Fruit fly (Drosophila melanogaster) S2 (cell line): ENCODE results near the gene Cpr76Bd.

Source experiments
- CG8478 ChIP-seq: fragments of >200 bp; optimal IDR thresholded peaks from 2 replicates; lab custom pipeline; 2018
- CTCF ChIP-seq, 2 experiments: fragments of >200 bp; optimal IDR thresholded peaks; 2 replicates each; lab custom pipeline; 2018

- TF ChIP-seq CTCF (optimal IDR thresholded peaks at IDR 0.05; lab: Kevin White, UChicago) = no peak
- no peak for TF ChIP-seq CG8478 (lab: Kevin White, UChicago)
Observed at dm6 chr3L:19574452-19574851, 41.9 kb downstream of the Cpr76Bd start.
